Worm (Caenorhabditis elegans) whole organism, mixed stage, embryonic: ENCODE data around the gene nas-18.

Experiments used
- blmp-1 ChIP-seq: fragments of 150-350 bp; optimal IDR thresholded peaks from 2 replicates; lab custom pipeline; 2014; ENCODE audit warnings: missing biosample characterization, missing genetic modification characterization
- ceh-83 ChIP-seq: fragments of 200-800 bp; sonication (Bioruptor generic); optimal IDR thresholded peaks from 2 replicates; lab custom pipeline; 2018; ENCODE audit warnings: mild to moderate bottlenecking, missing genetic modification characterization, missing compliant biosample characterization
- elt-1 ChIP-seq: sonication (generic microtip); optimal IDR thresholded peaks from 2 replicates; lab custom pipeline; 2017; ENCODE audit warnings: missing genetic modification characterization, mild to moderate bottlenecking, missing compliant biosample characterization, antibody characterized with exemption, moderate library complexity, borderline replicate concordance; ENCODE audit not compliant: insufficient read depth
- hlh-1 ChIP-seq: fragments of 150-350 bp; optimal IDR thresholded peaks from 2 replicates; lab custom pipeline; 2014; ENCODE audit warnings: missing biosample characterization, missing genetic modification reagents, missing genetic modification characterization
- lin-13 ChIP-seq: fragments of 150-350 bp; optimal IDR thresholded peaks from 2 replicates; lab custom pipeline; 2014; ENCODE audit warnings: missing biosample characterization, missing genetic modification characterization
- nhr-237 ChIP-seq: fragments of 150-350 bp; optimal IDR thresholded peaks from 2 replicates; lab custom pipeline; 2014; ENCODE audit warnings: missing biosample characterization, missing genetic modification characterization
- nhr-76 ChIP-seq: sonication (generic microtip); optimal IDR thresholded peaks from 2 replicates; lab custom pipeline; 2017; ENCODE audit warnings: missing biosample characterization, missing genetic modification characterization
- pha-4 ChIP-seq: fragments of 150-350 bp; optimal IDR thresholded peaks from 2 replicates; lab custom pipeline; 2018; ENCODE audit warnings: missing biosample characterization, missing genetic modification reagents, missing genetic modification characterization
- sem-2 ChIP-seq: fragments of 200-800 bp; sonication (Bioruptor generic); optimal IDR thresholded peaks from 2 replicates; lab custom pipeline; 2018; ENCODE audit warnings: mild to moderate bottlenecking, missing genetic modification characterization, missing compliant biosample characterization
- snpc-4 ChIP-seq: fragments of 150-350 bp; optimal IDR thresholded peaks from 2 replicates; lab custom pipeline; 2014; ENCODE audit warnings: missing biosample characterization, missing genetic modification characterization
- unc-62 ChIP-seq: fragments of 150-350 bp; optimal IDR thresholded peaks from 2 replicates; lab custom pipeline; 2014; ENCODE audit warnings: missing biosample characterization, missing genetic modification reagents, missing genetic modification characterization

DNA sequence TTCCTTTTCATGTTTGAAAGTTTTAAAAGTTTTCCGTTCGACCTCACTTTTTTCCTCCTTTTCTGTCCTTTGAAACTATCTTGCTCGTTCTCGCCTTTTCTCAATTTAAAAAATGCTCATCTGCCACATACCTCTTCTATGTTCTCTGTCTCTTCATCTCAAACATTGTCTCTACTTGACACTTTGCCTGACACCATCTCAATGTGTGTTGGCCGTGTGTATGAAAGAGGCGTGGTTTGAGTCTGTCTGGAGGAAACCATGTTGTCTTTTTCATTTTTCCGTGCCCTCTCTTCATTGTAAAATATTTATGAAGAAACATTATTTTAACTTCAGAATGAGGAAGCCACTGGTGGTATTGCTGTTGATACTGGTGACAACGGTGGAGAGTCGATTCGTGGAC lies 11.0 kb downstream of the nas-18 start, which contains the start of gene K03B8.6:
- TF ChIP-seq sem-2 (GFP tag; lab: Kevin White, UChicago) (no peak), snpc-4 (no peak), pha-4 (tag; lab: Kevin White, UChicago) (no peak), nhr-237 (tag; lab: Kevin White, UChicago) (no peak), nhr-76 (tag; lab: Kevin White, UChicago) (no peak), lin-13 (tag; lab: Kevin White, UChicago) (no peak), elt-1 (no peak), ceh-83 (GFP tag; lab: Kevin White, UChicago) (no peak), hlh-1 (tag; lab: Kevin White, UChicago) (no peak), unc-62 (GFP tag; lab: Kevin White, UChicago) (no peak), blmp-1 (tag; lab: Kevin White, UChicago) (no peak)
